Fruit fly (Drosophila melanogaster): ENCODE data around the gene CG2186.

CG2186 gene

DNA sequence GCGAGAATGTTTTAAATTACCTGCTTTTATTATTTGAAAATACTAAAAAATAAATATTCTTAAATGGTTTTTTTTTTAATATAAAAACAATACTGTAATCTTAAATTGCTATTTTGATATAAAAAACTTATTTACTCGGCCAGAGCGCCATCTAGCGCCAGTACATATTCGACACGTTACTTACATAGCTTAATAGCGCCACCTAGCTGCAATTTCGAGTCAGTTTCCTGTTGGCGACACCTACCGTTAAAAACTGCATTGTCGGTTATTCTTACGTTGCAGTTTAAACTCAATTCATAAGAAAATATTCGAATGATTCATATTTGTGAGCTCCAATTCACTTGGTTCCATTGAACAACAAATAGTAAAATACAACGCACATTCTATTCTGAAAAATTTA lies 25.1 kb upstream of the CG2186 start:
- TF ChIP-seq insv (optimal IDR thresholded peaks at IDR 0.05), result no peak
- no peak for TF ChIP-seq ttk (optimal IDR thresholded peaks at IDR 0.05)
- no peak for TF ChIP-seq Myc (optimal IDR thresholded peaks at IDR 0.05)
- no peak for TF ChIP-seq h (optimal IDR thresholded peaks at IDR 0.05)
- TF ChIP-seq Sin3A (optimal IDR thresholded peaks at IDR 0.05), result no peak
- no peak for TF ChIP-seq psq (optimal IDR thresholded peaks at IDR 0.05)

DNA sequence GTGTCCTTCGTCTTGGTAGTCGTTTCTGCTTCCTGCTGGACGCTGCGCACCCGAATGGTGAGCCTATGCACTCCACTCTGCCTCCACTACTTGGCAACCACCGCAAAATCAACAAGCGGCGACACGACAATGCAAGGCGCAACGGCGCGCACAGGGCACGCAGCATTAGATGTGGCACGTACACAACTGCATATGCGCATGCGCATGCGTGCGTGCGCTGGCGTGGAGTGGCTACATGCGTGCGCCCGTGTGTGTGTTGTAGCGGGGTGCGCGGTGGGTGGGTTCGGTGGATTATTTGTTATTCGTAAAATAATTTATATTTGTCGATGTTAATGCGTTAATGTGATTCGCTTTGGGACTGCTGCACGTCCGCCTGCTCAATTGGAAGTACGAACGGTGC lies 21.8 kb upstream of the CG2186 start:
- TF ChIP-seq Myc (optimal IDR thresholded peaks at IDR 0.05) (no peak), Sin3A (optimal IDR thresholded peaks at IDR 0.05) (no peak), insv (optimal IDR thresholded peaks at IDR 0.05) (no peak), psq (optimal IDR thresholded peaks at IDR 0.05) (no peak), ttk (optimal IDR thresholded peaks at IDR 0.05) (no peak), h (optimal IDR thresholded peaks at IDR 0.05) (no peak)

DNA sequence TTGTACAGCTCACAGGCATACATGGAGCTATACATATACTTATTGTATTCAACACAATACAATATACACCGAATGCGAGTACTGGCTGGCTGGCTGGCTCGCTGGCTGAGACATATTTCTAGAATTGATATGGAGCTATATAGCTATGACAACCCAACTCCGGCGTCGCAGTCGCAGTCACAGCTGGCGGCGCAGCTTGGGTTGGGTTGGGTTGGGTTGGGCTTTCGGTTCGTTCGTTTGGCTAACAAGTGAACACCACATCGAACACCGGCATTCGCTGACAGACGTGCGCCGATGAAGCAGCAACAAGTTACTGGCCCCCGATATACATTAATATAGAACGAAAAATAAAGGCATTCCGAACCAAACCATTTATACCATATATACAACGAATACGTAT lies 18.5 kb upstream of the CG2186 start, which contains the start of gene CG15210:
Gene CG15210 (plus strand): TSS at position 269 of the 400 bp plus-strand sequence.
- TF ChIP-seq insv (optimal IDR thresholded peaks at IDR 0.05), result no peak

DNA sequence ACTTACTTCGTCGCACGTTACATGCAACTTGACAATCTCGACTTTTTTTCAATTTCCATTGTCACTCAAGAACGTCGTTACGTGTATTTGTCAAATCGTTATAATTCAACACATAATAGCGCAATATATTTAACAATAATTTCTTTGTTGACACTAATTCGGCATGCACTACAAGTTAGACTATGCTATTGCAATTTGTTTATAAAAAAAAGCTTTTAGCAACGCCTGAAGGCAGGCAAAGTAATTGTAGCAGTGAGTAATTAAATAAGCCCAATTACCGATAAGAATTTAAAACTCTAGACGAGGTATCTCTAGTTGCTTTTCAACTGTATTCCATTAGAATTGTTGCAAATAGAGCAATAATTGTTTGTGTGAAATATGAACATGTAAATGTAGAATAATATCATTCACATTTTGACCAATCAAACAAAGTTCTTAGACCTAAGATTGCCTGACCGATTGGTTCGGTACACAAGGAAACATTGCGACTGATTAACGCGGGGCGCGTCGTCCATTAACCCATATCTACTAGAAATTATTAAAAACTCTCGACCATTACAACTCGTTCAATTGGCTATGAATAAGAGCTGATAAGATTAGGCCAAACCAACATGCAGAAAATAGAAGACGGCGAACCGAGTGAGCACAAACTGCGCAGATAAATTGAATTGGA lies 16.4 kb upstream of the CG2186 start:
- TF ChIP-seq insv (optimal IDR thresholded peaks at IDR 0.05), result no peak
- no peak for TF ChIP-seq Sin3A (optimal IDR thresholded peaks at IDR 0.05)
- no peak for TF ChIP-seq Myc (optimal IDR thresholded peaks at IDR 0.05)
- TF ChIP-seq ttk (optimal IDR thresholded peaks at IDR 0.05), result no peak
- TF ChIP-seq psq (optimal IDR thresholded peaks at IDR 0.05), result no peak
- TF ChIP-seq h (optimal IDR thresholded peaks at IDR 0.05), result no peak

DNA sequence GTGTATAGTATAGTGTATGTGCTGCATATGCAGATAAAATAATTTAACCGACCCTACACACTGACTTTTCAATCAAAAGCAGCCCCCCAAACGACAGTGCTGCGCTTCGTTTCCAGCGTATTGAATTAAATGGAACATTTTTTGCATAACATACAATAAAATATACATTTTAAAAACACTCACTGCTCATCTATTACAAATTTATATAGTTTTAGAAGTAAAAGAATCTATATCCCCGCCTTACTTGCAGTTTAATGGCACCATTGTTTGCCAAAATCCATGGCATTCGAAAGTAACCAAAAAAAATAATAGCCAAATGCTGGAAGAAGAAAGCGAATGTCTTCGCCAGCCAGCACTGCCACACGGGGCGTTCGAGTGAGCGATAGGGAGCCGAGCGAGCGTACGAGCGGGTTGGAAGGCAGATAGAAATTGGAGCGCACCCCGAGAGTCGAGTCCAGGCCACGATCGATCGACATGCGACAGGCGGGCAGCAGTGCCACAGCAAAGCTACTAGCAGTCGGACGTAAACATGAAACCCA lies 15.7 kb upstream of the CG2186 start, which contains the start of gene CG15209:
Gene CG15209 (plus strand): TSS at position 489 of the 539 bp plus-strand sequence.
- no peak for TF ChIP-seq Myc (optimal IDR thresholded peaks at IDR 0.05)
- TF ChIP-seq h (optimal IDR thresholded peaks at IDR 0.05), result no peak
- TF ChIP-seq ttk (optimal IDR thresholded peaks at IDR 0.05), result no peak
- TF ChIP-seq psq (optimal IDR thresholded peaks at IDR 0.05), result no peak
- no peak for TF ChIP-seq Sin3A (optimal IDR thresholded peaks at IDR 0.05)
- TF ChIP-seq insv (optimal IDR thresholded peaks at IDR 0.05), result no peak

DNA sequence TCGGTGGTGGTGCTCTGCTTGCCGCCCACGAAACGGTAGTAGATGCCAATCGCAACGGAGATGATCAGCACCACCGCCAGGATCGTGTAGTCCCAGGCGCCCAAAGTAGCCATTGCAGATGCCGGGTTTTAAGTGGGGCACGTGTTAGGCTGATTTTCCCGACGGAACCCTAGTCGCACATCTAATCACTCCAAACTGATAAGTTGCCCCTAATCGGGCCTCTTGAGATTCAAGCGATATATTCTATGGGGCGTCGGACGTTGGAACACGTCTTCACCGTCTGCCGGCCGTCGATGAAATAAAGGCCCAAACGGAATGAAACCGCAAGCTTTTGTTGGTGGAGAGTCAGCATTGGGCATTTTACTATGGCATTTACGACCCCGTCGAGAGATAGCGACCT lies 12.6 kb upstream of the CG2186 start, which contains the start of gene CG32669:
Gene CG32669 (minus strand): TSS at position 275 of the 400 bp plus-strand sequence.
- TF ChIP-seq ttk (optimal IDR thresholded peaks at IDR 0.05) (no peak), insv (optimal IDR thresholded peaks at IDR 0.05) (no peak), Myc (optimal IDR thresholded peaks at IDR 0.05) (no peak), h (optimal IDR thresholded peaks at IDR 0.05) (no peak), Sin3A (optimal IDR thresholded peaks at IDR 0.05) (no peak), psq (optimal IDR thresholded peaks at IDR 0.05) (no peak)

DNA sequence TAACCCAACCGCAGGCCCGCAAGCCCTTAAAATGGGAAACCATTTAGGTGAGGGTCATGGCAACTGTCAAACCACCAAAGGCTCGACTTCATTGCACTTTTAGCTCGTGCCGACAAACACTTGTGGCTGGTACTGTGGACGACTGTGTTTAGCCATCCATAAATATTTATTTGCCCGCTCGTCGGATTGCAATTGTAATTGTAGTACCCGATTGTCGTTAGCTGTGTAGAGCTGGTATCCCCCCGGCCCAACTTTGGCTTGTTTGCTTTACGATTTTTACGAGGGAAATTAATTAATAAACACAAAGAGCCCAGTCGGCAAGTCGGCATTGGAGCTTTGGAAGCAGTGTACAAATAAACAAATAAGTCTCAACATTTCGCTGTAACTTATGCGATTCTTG lies 12.2 kb upstream of the CG2186 start:
- TF ChIP-seq ttk (optimal IDR thresholded peaks at IDR 0.05), result no peak
- TF ChIP-seq Sin3A (optimal IDR thresholded peaks at IDR 0.05), result no peak
- no peak for TF ChIP-seq Myc (optimal IDR thresholded peaks at IDR 0.05)
- TF ChIP-seq insv (optimal IDR thresholded peaks at IDR 0.05), result no peak
- TF ChIP-seq psq (optimal IDR thresholded peaks at IDR 0.05), result no peak
- TF ChIP-seq h (optimal IDR thresholded peaks at IDR 0.05), result no peak

DNA sequence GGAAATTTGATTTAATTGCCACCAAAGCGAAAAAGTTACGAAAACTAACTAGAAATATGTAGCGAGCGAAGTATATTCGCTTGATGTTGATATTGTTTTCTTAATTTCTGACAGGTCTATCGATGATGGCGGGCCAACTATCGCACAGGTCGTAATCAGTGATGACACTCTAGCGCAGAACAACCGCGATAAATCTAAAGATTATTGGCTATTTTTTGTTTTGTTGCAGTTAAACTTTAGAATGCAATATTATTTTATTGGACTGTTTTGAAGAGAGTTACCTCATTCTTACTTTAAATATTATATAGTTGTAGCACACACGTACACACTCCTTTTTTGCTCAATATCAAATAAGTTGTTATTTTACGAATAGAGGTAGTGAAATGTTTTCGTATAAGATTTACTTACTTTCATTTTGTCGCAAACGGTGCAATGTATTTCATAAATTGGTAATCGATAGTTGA lies 10.5 kb upstream of the CG2186 start, which contains the start of gene sbr:
Gene sbr (minus strand): TSS at position 121 of the 464 bp plus-strand sequence.
- TF ChIP-seq insv (optimal IDR thresholded peaks at IDR 0.05) (no peak), ttk (optimal IDR thresholded peaks at IDR 0.05) (no peak), psq (optimal IDR thresholded peaks at IDR 0.05) (no peak), Myc (optimal IDR thresholded peaks at IDR 0.05) (no peak), Sin3A (optimal IDR thresholded peaks at IDR 0.05) (no peak), h (optimal IDR thresholded peaks at IDR 0.05) (no peak)

DNA sequence GAGAGGGAATG lies 10.2 kb upstream of the CG2186 start, which contains the start of gene Pgls:
Gene Pgls (plus strand): TSS at position 3 of the 11 bp plus-strand sequence.
- TF ChIP-seq psq (optimal IDR thresholded peaks at IDR 0.05) (no peak), Sin3A (optimal IDR thresholded peaks at IDR 0.05) (no peak), Myc (optimal IDR thresholded peaks at IDR 0.05) (no peak), ttk (optimal IDR thresholded peaks at IDR 0.05) (no peak), insv (optimal IDR thresholded peaks at IDR 0.05) (no peak), h (optimal IDR thresholded peaks at IDR 0.05) (no peak)

DNA sequence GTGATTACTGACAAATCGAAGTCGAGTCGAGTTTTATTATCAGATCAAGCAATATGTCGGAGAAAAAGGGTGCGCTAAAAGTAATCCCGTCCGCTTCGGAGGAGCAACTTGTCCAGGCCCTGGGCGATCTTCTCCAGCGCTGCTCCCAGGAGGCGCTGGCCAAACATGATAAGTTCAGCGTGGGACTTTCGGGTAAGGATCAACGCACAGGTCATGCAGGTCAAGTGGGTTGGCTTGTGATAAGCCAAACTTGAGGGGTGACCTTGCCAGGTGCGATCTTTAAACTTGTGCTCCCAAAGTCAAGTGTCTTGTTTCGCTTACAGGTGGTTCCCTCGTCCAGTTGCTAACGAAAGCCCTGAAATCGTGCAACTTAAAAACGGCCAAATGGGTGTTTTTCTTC lies 10.0 kb upstream of the CG2186 start:
- no peak for TF ChIP-seq psq (optimal IDR thresholded peaks at IDR 0.05)
- no peak for TF ChIP-seq Sin3A (optimal IDR thresholded peaks at IDR 0.05)
- TF ChIP-seq Myc (optimal IDR thresholded peaks at IDR 0.05), result no peak

DNA sequence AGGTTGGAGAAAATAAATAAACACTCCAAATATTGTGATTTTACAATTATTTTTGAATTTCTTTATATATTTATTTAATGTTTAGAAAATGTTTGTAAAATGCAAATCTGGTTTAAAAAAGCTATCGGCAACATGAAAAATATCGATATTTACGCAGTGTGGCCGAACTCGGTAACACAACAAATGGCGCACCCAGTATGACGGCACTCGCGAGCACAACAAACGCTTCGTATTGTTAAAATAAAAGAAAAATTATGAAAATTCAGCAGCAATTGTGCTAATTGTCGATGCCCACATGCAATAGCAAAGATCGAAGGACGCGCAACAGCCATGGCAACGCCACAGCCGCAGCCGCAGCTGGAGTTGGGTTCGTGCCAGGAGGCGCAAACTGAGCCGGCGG lies 8.9 kb upstream of the CG2186 start, which contains the start of gene CG2202:
Gene CG2202 (plus strand): TSS at position 193 of the 400 bp plus-strand sequence.
- TF ChIP-seq psq (optimal IDR thresholded peaks at IDR 0.05) (no peak), Sin3A (optimal IDR thresholded peaks at IDR 0.05) (no peak), ttk (optimal IDR thresholded peaks at IDR 0.05) (no peak), insv (optimal IDR thresholded peaks at IDR 0.05) (no peak), Myc (optimal IDR thresholded peaks at IDR 0.05) (no peak), h (optimal IDR thresholded peaks at IDR 0.05) (no peak)

DNA sequence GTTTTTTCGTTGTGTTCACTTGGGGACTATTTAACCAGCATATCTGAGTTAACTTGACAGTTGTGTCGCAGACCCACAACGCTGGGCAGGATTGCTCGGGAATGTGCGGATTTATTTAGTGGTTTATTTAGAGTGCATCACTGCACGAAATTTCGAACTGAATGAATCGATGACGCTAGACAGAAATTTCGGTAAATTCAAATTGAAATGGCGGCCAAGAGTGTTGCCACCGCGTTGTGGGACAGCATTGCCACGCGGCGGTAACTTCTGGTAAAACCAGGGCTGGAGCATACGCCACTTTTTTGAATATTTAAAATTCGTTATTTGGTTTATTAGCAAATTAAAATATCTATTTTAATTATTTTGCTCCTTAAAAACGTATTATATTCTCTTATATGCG lies 2.8 kb upstream of the CG2186 start, which contains the start of gene feo:
Gene feo (minus strand): TSS at position 184 of the 400 bp plus-strand sequence.
- no peak for TF ChIP-seq h (optimal IDR thresholded peaks at IDR 0.05)
- TF ChIP-seq Sin3A (optimal IDR thresholded peaks at IDR 0.05), result no peak
- no peak for TF ChIP-seq insv (optimal IDR thresholded peaks at IDR 0.05)
- TF ChIP-seq psq (optimal IDR thresholded peaks at IDR 0.05), result no peak
- no peak for TF ChIP-seq ttk (optimal IDR thresholded peaks at IDR 0.05)
- TF ChIP-seq Myc (optimal IDR thresholded peaks at IDR 0.05), result no peak

DNA sequence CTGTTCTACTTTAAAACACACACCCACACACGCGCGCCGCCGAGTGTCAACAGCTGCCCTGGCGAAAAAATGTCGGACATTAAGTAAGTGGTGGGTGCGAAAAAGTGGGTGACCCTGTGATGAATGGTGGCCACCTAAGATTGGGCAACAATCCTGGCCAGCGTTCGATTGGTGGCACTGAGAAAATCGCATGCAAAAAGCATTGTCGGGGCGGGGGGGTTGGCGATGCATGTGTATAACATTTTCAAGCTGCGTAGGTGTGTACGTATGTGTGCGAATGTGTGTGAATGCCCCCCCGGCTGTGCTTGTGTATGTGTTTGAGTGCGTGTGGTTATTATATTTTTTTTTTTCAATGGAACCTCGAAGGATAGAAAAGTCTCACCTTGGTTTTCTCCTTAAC lies 398 bp downstream of the CG2186 start:
- TF ChIP-seq h (optimal IDR thresholded peaks at IDR 0.05) (no peak), insv (optimal IDR thresholded peaks at IDR 0.05) (no peak), ttk (optimal IDR thresholded peaks at IDR 0.05) (no peak), Sin3A (optimal IDR thresholded peaks at IDR 0.05) (no peak), psq (optimal IDR thresholded peaks at IDR 0.05) (no peak), Myc (optimal IDR thresholded peaks at IDR 0.05) (no peak)
